Worm (Caenorhabditis elegans) whole organism, dauer: ENCODE data around the gene C27F2.6.
"Not testable (repeated sequence)": the region's sequence is repeated elsewhere in the genome, so short reads cannot be mapped to it uniquely, and the experiment has no call there.

ENCODE experiments used
- unc-62 ChIP-seq: sonication (generic microtip); optimal IDR thresholded peaks from 2 replicates; lab custom pipeline; 2017; ENCODE audit warnings: missing biosample characterization, missing genetic modification reagents, missing genetic modification characterization

The C27F2.6 gene

DNA sequence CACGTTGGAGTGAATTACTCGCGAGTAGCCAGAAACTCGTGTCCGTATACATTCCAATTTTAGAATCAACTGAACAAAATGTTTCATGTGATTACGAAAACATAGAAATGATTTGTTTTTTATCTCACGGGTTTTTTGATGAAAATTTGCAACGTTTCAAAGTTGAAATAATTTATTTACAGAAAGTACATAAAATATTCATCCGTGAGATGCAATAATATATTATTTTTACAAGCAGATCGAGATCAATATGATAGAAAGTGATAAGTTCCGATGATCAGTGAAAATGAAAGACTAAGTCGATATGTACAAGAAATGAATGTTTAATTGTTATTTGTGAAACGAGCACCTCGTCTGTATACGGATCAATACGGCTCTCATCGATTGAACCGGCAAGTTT lies at the start of gene C27F2.6:
TSS of gene C27F2.6 (minus strand) at position 101 of the 400 bp plus-strand sequence.
- TF ChIP-seq unc-62 (GFP tag; lab: Kevin White, UChicago) = not testable (repeated sequence)

- no peak for TF ChIP-seq unc-62 (GFP tag; lab: Kevin White, UChicago)
Measured at ce11 chrIII:5027219-5027618, 47.0 kb upstream of the C27F2.6 start.

DNA sequence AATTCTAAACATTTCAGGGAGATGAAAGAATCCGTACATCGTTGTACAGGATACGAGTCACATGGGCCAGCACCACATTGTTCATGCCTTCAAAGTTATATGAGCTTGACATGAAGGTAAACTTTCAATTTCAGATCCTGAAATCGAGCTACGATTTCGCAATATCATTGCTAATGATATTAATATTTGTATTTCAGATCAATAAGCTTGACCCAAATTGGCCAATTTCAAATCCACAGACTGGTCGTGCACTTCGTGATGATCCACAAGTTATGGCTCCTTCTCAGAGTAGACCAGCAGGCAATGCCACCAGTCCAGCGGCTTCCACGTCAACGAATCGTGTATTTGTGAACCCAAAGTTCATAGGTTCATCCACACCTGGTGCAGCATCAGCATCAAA lies 46.1 kb upstream of the C27F2.6 start:
- no peak for TF ChIP-seq unc-62 (GFP tag; lab: Kevin White, UChicago)

ce11 chrIII:5025136-5025629 lies 44.9 kb upstream of the C27F2.6 start:
- TF ChIP-seq unc-62 (GFP tag; lab: Kevin White, UChicago) = no peak

- no peak for TF ChIP-seq unc-62 (GFP tag; lab: Kevin White, UChicago)
Measured at ce11 chrIII:5024393-5024964, 44.2 kb upstream of the C27F2.6 start, which contains the start of gene pcf-11. Gene pcf-11, plus strand, starts transcription at chrIII:5024914.

DNA sequence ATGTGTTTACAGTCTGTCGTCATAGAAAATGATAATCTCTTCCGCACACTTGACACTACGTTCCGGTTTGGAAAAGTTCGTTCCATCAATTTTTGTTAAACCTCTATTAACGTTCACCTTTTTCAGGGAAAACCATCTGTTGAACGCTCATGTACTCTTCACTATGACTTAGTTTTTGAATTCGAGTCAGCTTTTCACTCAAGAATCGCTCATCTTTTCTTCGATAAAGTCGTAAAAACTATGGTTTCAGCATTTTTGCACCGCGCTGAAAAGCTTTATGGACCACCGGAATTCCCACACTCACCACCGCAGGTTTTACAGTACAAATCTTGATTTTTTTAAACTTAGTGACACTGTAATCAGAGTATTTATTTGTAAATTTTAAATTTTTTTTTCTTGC lies 43.4 kb upstream of the C27F2.6 start:
- TF ChIP-seq unc-62 (GFP tag; lab: Kevin White, UChicago) = no peak

DNA sequence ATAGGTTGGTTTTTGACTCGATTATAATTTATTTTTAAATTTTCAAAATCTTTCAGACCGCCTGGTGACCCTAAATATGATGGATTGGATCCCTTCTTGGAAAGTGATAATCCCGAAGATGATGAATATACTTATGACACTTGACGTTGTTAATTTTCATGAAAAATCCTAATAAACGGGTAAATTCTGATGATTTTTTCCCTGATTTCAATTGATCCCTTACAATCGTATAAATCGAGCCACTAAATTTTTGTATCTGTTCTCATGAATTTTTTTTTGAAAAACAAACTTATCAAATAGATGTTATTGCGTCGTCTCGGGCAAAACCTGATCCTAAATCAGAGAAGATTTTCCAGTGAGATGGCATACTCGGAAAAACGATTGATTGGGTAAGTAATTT lies 42.7 kb upstream of the C27F2.6 start, which contains the start of gene R144.13:
TSS of gene R144.13 (plus strand) at position 301 of the 400 bp plus-strand sequence.
- no peak for TF ChIP-seq unc-62 (GFP tag; lab: Kevin White, UChicago)

DNA sequence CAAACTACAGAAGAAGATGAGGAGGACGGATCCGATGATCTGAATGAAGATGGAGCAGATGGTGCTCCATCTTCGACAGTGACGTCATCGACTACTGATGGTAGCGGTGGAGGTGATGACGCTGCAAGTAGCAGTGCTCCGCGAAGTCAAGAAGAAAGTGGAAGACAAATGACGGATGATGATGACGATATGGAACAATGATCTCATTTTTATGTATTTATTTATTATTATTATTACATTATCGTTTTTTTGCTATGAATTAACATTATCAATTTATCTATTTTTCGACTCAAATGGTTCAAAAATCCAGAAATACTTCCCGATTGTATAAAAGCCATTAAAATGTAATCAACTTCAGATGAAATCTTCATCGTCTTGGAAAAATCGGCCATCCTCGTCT lies 41.4 kb upstream of the C27F2.6 start, which contains the start of gene R144.3:
TSS of gene R144.3 (plus strand) at position 301 of the 400 bp plus-strand sequence.
- TF ChIP-seq unc-62 (GFP tag; lab: Kevin White, UChicago) = no peak

DNA sequence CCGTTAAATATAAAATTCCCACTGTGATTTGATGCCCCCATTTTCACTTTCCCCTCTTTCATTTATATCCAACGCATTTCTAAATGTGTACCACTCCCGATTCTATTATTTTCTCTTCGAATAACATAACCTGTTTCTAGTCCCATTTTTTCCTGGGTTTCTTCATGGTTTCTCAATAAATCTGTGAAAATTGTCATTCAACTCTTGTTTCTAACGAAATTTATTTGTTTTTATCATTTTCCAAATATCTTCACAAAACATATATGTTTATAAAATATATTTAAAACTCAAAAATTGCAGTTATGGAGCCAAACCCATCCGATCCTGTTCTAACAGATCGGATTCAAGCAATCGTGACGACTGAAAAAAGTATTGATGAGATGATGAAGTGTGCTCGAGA lies 40.7 kb upstream of the C27F2.6 start, which contains the start of gene mdt-11:
TSS of gene mdt-11 (plus strand) at position 301 of the 400 bp plus-strand sequence.
- TF ChIP-seq unc-62 (GFP tag; lab: Kevin White, UChicago) = no peak

ce11 chrIII:5018116-5018689 lies 37.9 kb upstream of the C27F2.6 start, which contains the start of gene wip-1:
Gene wip-1, plus strand, starts transcription at chrIII:5018639.
- no peak for TF ChIP-seq unc-62 (GFP tag; lab: Kevin White, UChicago)

DNA sequence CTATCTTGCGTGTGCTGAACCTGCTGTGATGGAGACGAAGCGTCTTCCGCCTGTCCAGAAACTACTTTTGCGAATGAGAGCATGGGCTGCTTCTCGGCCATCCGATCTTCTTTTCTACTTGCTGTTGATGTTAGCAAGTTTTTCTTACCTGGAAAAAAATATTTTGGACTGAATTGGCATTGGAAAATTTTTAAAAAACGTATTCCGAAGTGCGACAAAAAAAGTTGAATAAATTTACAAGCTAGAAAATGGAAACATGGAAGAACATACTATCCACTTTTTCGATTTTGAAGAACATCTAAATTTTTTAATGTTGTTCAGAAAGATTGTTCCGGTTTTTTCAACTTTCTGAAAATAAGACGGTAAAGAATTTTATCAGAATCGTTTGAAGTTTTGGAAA lies 37.3 kb upstream of the C27F2.6 start, which contains the start of gene larp-1:
TSS of gene larp-1 (minus strand) at position 101 of the 400 bp plus-strand sequence.
- TF ChIP-seq unc-62 (GFP tag; lab: Kevin White, UChicago) = no peak

- TF ChIP-seq unc-62 (GFP tag; lab: Kevin White, UChicago) = no peak
Measured at ce11 chrIII:5013915-5014346, 33.7 kb upstream of the C27F2.6 start.

ce11 chrIII:5012460-5012859 lies 32.2 kb upstream of the C27F2.6 start:
- TF ChIP-seq unc-62 (GFP tag; lab: Kevin White, UChicago) = no peak

- TF ChIP-seq unc-62 (GFP tag; lab: Kevin White, UChicago) = no peak
Measured at ce11 chrIII:5010723-5011122, 30.5 kb upstream of the C27F2.6 start.

DNA sequence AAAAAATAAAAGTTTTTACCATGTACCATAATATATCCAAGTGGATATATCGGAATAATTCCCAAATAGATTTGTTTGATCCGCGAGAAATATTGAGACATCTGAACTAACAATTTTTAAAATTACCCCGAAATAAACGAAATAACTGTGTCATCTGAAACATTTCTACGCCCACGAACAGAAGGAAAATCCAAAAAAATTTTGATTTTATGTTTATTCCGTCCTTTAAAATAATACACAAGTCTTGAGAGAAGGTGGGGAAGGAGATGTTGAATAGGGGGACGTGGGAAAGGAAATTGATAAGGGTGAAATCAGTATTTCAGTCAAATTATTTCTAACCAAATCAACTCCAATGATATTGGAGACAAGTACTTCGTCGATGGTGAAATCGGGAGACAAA lies 28.5 kb upstream of the C27F2.6 start, which contains the start of gene R144.11:
TSS of gene R144.11 (minus strand) at position 101 of the 400 bp plus-strand sequence.
- no peak for TF ChIP-seq unc-62 (GFP tag; lab: Kevin White, UChicago)

DNA sequence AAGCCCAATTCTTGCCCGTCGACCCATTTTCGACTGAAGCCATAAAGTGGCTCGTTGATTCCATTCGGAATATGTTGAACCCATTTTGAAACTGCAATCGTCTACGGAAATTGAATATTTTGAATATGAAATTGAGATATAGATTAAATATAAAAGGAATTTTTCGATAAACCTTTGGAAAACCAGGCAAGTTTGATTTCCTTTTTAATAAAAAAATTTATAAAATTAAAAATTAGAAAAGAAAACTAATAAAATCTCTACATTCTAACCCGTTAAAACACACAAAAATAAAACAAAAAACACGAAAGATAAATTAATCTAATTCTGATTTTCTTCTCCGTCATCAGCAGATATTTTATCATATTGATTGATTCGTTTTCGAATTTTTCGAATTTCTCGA lies 26.6 kb upstream of the C27F2.6 start, which contains the start of gene R144.12:
TSS of gene R144.12 (minus strand) at position 101 of the 400 bp plus-strand sequence.
- TF ChIP-seq unc-62 (GFP tag; lab: Kevin White, UChicago) = no peak
